Worm (Caenorhabditis elegans): ENCODE measurements around the gene acr-12.

- TF ChIP-seq lin-13 (GFP tag; optimal IDR thresholded peaks at IDR 0.05), result no peak
- TF ChIP-seq lin-15B (tag; optimal IDR thresholded peaks at IDR 0.05), result no peak
- no peak for TF ChIP-seq ama-1 (optimal IDR thresholded peaks at IDR 0.05)
- TF ChIP-seq daf-16 (GFP tag; optimal IDR thresholded peaks at IDR 0.05), result no peak
- no peak for TF ChIP-seq daf-16 (tag; optimal IDR thresholded peaks at IDR 0.05)
- TF ChIP-seq unc-39 (tag; optimal IDR thresholded peaks at IDR 0.05), result no peak
Measured at ce11 chrX:13525094-13525493, 7.6 kb upstream of the acr-12 start.
